Worm (Caenorhabditis elegans) whole organism, early embryonic: ENCODE results near the gene twk-46.
"Not testable (repeated sequence)": the region's sequence is repeated elsewhere in the genome, so short reads cannot be mapped to it uniquely, and the experiment has no call there.

Source experiments
- B0310.2 ChIP-seq: sonication (generic microtip); optimal IDR thresholded peaks from 2 replicates; lab custom pipeline; 2016; ENCODE audit warnings: mild to moderate bottlenecking, missing genetic modification characterization, missing compliant biosample characterization
- aly-1 ChIP-seq: sonication (generic microtip); optimal IDR thresholded peaks from 2 replicates; lab custom pipeline; 2016; ENCODE audit warnings: missing genetic modification characterization, missing compliant biosample characterization
- ama-1 ChIP-seq: fragments of 150-350 bp; optimal IDR thresholded peaks from 2 replicates; lab custom pipeline; 2014
- ets-7 ChIP-seq: sonication (generic microtip); optimal IDR thresholded peaks from 2 replicates; lab custom pipeline; 2016; ENCODE audit warnings: missing genotype, missing genetic modification characterization, missing compliant biosample characterization
- hmg-4 ChIP-seq: fragments of 200-800 bp; sonication (Bioruptor generic); optimal IDR thresholded peaks from 2 replicates; lab custom pipeline; 2018; ENCODE audit warnings: mild to moderate bottlenecking, missing genetic modification characterization, missing compliant biosample characterization
- pes-1 ChIP-seq: fragments of 200-800 bp; sonication (Bioruptor generic); IDR thresholded peaks from 2 replicates; pipeline ENCODE4 v1.3.6; 2022; ENCODE audit warnings: missing genetic modification reagents, missing genetic modification characterization, missing compliant biosample characterization
- scrt-1 ChIP-seq: fragments of 200-800 bp; sonication (Bioruptor generic); IDR thresholded peaks from 2 replicates; pipeline ENCODE4 v1.3.6; 2022; ENCODE audit warnings: missing genetic modification characterization, missing compliant biosample characterization

- not testable (repeated sequence) for TF ChIP-seq ets-7 (tag; lab: Kevin White, UChicago); ama-1 (lab: Kevin White, UChicago); B0310.2 (tag; lab: Kevin White, UChicago); hmg-4 (GFP tag; lab: Kevin White, UChicago); aly-1 (tag; lab: Kevin White, UChicago); scrt-1 (GFP tag; lab: Robert Waterston, UW); pes-1 (GFP tag; lab: Robert Waterston, UW)
Observed at ce11 chrV:19101589-19102201, 41.7 kb downstream of the twk-46 start, which contains the start of gene zhp-4.
